Worm (Caenorhabditis elegans) whole organism, L1 larva: Measurements from ENCODE around the gene epn-1.
A peak's percentile ranks its signal among the peaks of the same experiment; 100 is the strongest.

Experiments used
- C04F5.9 ChIP-seq: sonication (generic microtip); optimal IDR thresholded peaks from 2 replicates; lab custom pipeline; 2016; ENCODE audit warnings: missing genetic modification characterization, missing compliant biosample characterization
- C34B4.2 ChIP-seq: sonication (generic microtip); optimal IDR thresholded peaks from 2 replicates; lab custom pipeline; 2017; ENCODE audit warnings: mild to moderate bottlenecking, missing genetic modification characterization, missing compliant biosample characterization
- blmp-1 ChIP-seq: fragments of 150-350 bp; optimal IDR thresholded peaks from 2 replicates; lab custom pipeline; 2014; ENCODE audit warnings: missing biosample characterization, missing genetic modification characterization
- ceh-82 ChIP-seq, 3 experiments: fragments of 150-350 bp in 1 of 3; sonication (generic microtip) in 2 of 3; optimal IDR thresholded peaks; 2 replicates each; lab custom pipeline; 2014 to 2017; ENCODE audit warnings: missing biosample characterization in 3 of 3, missing genetic modification characterization in 3 of 3
- ceh-88 ChIP-seq: fragments of 200-800 bp; sonication (Bioruptor generic); IDR thresholded peaks from 2 replicates; pipeline ENCODE4 v1.3.6; 2022; ENCODE audit warnings: missing genetic modification characterization, missing compliant biosample characterization
- ces-1 ChIP-seq: fragments of 150-350 bp; optimal IDR thresholded peaks from 2 replicates; lab custom pipeline; 2014; ENCODE audit warnings: missing biosample characterization, missing genetic modification reagents, missing genetic modification characterization
- efl-1 ChIP-seq, 4 experiments: fragments of 150-350 bp; optimal IDR thresholded peaks in 3 of 4; peaks in 1 of 4; 1 replicate in 1 of 4; 2 replicates in 3 of 4; lab custom pipeline; 2014; ENCODE audit warnings: missing biosample characterization in 2 of 4, missing genetic modification characterization in 2 of 4, missing genetic modification reagents in 2 of 4
- efl-3 ChIP-seq: fragments of 200-800 bp; sonication (Bioruptor generic); optimal IDR thresholded peaks from 2 replicates; lab custom pipeline; 2018; ENCODE audit warnings: mild to moderate bottlenecking, missing genetic modification characterization, missing compliant biosample characterization
- elt-3 ChIP-seq, 6 experiments: fragments of 150-350 bp in 1 of 6; sonication (generic microtip); optimal IDR thresholded peaks; 2 replicates each; lab custom pipeline; 2017 to 2018; ENCODE audit warnings: missing biosample characterization in 6 of 6, missing genetic modification characterization in 6 of 6, inconsistent platforms in 1 of 6
- ets-5 ChIP-seq: fragments of 200-800 bp; sonication (Bioruptor generic); IDR thresholded peaks from 2 replicates; pipeline ENCODE4 v1.3.6; 2022; ENCODE audit warnings: missing genetic modification characterization, missing compliant biosample characterization
- fkh-10 ChIP-seq: sonication (generic microtip); optimal IDR thresholded peaks from 2 replicates; lab custom pipeline; 2017; ENCODE audit warnings: missing biosample characterization, missing genetic modification reagents, missing genetic modification characterization
- fkh-8 ChIP-seq: sonication (generic microtip); optimal IDR thresholded peaks from 2 replicates; lab custom pipeline; 2016; ENCODE audit warnings: mild to moderate bottlenecking, missing genetic modification characterization, missing compliant biosample characterization
- fos-1 ChIP-seq: fragments of 150-350 bp; optimal IDR thresholded peaks from 2 replicates; lab custom pipeline; 2014; ENCODE audit warnings: missing biosample characterization, missing genetic modification characterization
- hlh-17 ChIP-seq: fragments of 200-800 bp; sonication (Bioruptor generic); optimal IDR thresholded peaks from 2 replicates; lab custom pipeline; 2018; ENCODE audit warnings: missing genetic modification characterization, mild to moderate bottlenecking, missing compliant biosample characterization, moderate library complexity, borderline replicate concordance
- irx-1 ChIP-seq: sonication (generic microtip); optimal IDR thresholded peaks from 2 replicates; lab custom pipeline; 2016; ENCODE audit warnings: missing genetic modification characterization, missing compliant biosample characterization
- isw-1 ChIP-seq: fragments of 200-800 bp; sonication (Bioruptor generic); IDR thresholded peaks from 2 replicates; pipeline ENCODE4 v1.3.6; 2022; ENCODE audit warnings: missing genetic modification characterization, missing compliant biosample characterization
- lin-13 ChIP-seq: fragments of 150-350 bp; optimal IDR thresholded peaks from 2 replicates; lab custom pipeline; 2014; ENCODE audit warnings: missing biosample characterization, missing genetic modification reagents, missing genetic modification characterization
- lin-14 ChIP-seq: fragments of 200-800 bp; sonication (Bioruptor generic); optimal IDR thresholded peaks from 2 replicates; lab custom pipeline; 2018; ENCODE audit warnings: mild to moderate bottlenecking, missing genetic modification characterization, moderate library complexity, missing compliant biosample characterization
- lin-15B ChIP-seq: fragments of 150-350 bp; sonication (generic microtip); optimal IDR thresholded peaks from 3 replicates; lab custom pipeline; 2014; ENCODE audit warnings: missing biosample characterization, missing genetic modification characterization
- lsy-2 ChIP-seq, 2 experiments: fragments of 150-350 bp; optimal IDR thresholded peaks; 2 replicates each; lab custom pipeline; 2014; ENCODE audit warnings: missing biosample characterization in 2 of 2, missing genetic modification characterization in 2 of 2
- mab-9 ChIP-seq: fragments of 200-800 bp; sonication (Bioruptor generic); IDR thresholded peaks from 2 replicates; pipeline ENCODE4 v1.3.6; 2022; ENCODE audit warnings: missing genetic modification reagents, missing genetic modification characterization, missing compliant biosample characterization
- mep-1 ChIP-seq: fragments of 150-350 bp; optimal IDR thresholded peaks from 2 replicates; lab custom pipeline; 2014; ENCODE audit warnings: missing biosample characterization, missing genetic modification characterization
- nhr-12 ChIP-seq: sonication (generic microtip); optimal IDR thresholded peaks from 2 replicates; lab custom pipeline; 2017; ENCODE audit warnings: missing biosample characterization, missing genetic modification characterization
- nhr-20 ChIP-seq: sonication (generic microtip); optimal IDR thresholded peaks from 2 replicates; lab custom pipeline; 2016; ENCODE audit warnings: mild to moderate bottlenecking, missing genetic modification characterization, missing compliant biosample characterization
- nhr-237 ChIP-seq: fragments of 150-350 bp; optimal IDR thresholded peaks from 2 replicates; lab custom pipeline; 2014; ENCODE audit warnings: missing biosample characterization, missing genetic modification characterization
- nhr-47 ChIP-seq: sonication (generic microtip); optimal IDR thresholded peaks from 2 replicates; lab custom pipeline; 2016; ENCODE audit warnings: mild to moderate bottlenecking, missing genetic modification characterization, moderate library complexity, missing compliant biosample characterization
- nhr-71 ChIP-seq: sonication (generic microtip); optimal IDR thresholded peaks from 2 replicates; lab custom pipeline; 2016; ENCODE audit warnings: mild to moderate bottlenecking, missing genetic modification characterization, moderate library complexity, missing compliant biosample characterization
- nhr-77 ChIP-seq: fragments of 150-350 bp; optimal IDR thresholded peaks from 2 replicates; lab custom pipeline; 2014; ENCODE audit warnings: missing biosample characterization, missing genetic modification characterization
- nhr-90 ChIP-seq: sonication (generic microtip); optimal IDR thresholded peaks from 2 replicates; lab custom pipeline; 2016; ENCODE audit warnings: mild to moderate bottlenecking, missing genetic modification characterization, missing compliant biosample characterization; ENCODE audit not compliant: poor library complexity
- pag-3 ChIP-seq: sonication (generic microtip); optimal IDR thresholded peaks from 2 replicates; lab custom pipeline; 2017; ENCODE audit warnings: missing genetic modification characterization, mild to moderate bottlenecking, missing compliant biosample characterization, antibody characterized with exemption, borderline replicate concordance; ENCODE audit not compliant: insufficient read depth
- pax-3 ChIP-seq: fragments of 200-800 bp; sonication (Bioruptor generic); optimal IDR thresholded peaks from 2 replicates; lab custom pipeline; 2018; ENCODE audit warnings: mild to moderate bottlenecking, missing genetic modification characterization, moderate library complexity, missing compliant biosample characterization
- pqm-1 ChIP-seq: sonication (generic microtip); optimal IDR thresholded peaks from 3 replicates; lab custom pipeline; 2017; ENCODE audit warnings: missing biosample characterization, missing genetic modification characterization
- skn-1 ChIP-seq: fragments of 150-350 bp; optimal IDR thresholded peaks from 2 replicates; lab custom pipeline; 2014; ENCODE audit warnings: missing biosample characterization, missing genetic modification characterization
- snpc-4 ChIP-seq: fragments of 150-350 bp; optimal IDR thresholded peaks from 2 replicates; lab custom pipeline; 2014; ENCODE audit warnings: missing biosample characterization, missing genetic modification characterization
- snu-23 ChIP-seq: sonication (generic microtip); optimal IDR thresholded peaks from 2 replicates; lab custom pipeline; 2016; ENCODE audit warnings: missing genetic modification characterization, missing compliant biosample characterization
- swsn-7 ChIP-seq: sonication (generic microtip); optimal IDR thresholded peaks from 2 replicates; lab custom pipeline; 2016; ENCODE audit warnings: missing genetic modification characterization, missing compliant biosample characterization
- tbx-2 ChIP-seq: sonication (generic microtip); optimal IDR thresholded peaks from 2 replicates; lab custom pipeline; 2016; ENCODE audit warnings: missing genetic modification characterization, missing compliant biosample characterization
- tlp-1 ChIP-seq: fragments of 150-350 bp; optimal IDR thresholded peaks from 2 replicates; lab custom pipeline; 2014; ENCODE audit warnings: missing biosample characterization, missing genetic modification characterization
- unc-30 ChIP-seq: sonication (generic microtip); optimal IDR thresholded peaks from 2 replicates; lab custom pipeline; 2017; ENCODE audit warnings: missing biosample characterization, missing genetic modification characterization
- unc-62 ChIP-seq: fragments of 150-350 bp; optimal IDR thresholded peaks from 2 replicates; lab custom pipeline; 2014; ENCODE audit warnings: missing biosample characterization, missing genetic modification reagents, missing genetic modification characterization
- unc-86 ChIP-seq: sonication (generic microtip); optimal IDR thresholded peaks from 2 replicates; lab custom pipeline; 2016; ENCODE audit warnings: missing genetic modification characterization, missing compliant biosample characterization
- unc-98 ChIP-seq: fragments of 200-800 bp; sonication (Bioruptor generic); IDR thresholded peaks from 2 replicates; pipeline ENCODE4 v1.3.6; 2022; ENCODE audit warnings: missing genetic modification characterization, missing compliant biosample characterization
- zag-1 ChIP-seq: fragments of 150-350 bp; optimal IDR thresholded peaks from 2 replicates; lab custom pipeline; 2014; ENCODE audit warnings: missing biosample characterization, missing genetic modification characterization
- ztf-4 ChIP-seq: fragments of 150-350 bp; optimal IDR thresholded peaks from 2 replicates; lab custom pipeline; 2014; ENCODE audit warnings: missing biosample characterization, missing genetic modification characterization

The epn-1 gene

ce11 chrX:14841030-14841429 is 22.7 kb upstream of the epn-1 start (continued):
- TF ChIP-seq C04F5.9 (tag; lab: Kevin White, UChicago): no peak
- peak; percentile 91 for TF ChIP-seq nhr-20
- TF ChIP-seq pqm-1: no peak
- no peak for TF ChIP-seq hlh-17 (GFP tag; lab: Kevin White, UChicago)
- no peak for TF ChIP-seq tlp-1 (tag; lab: Kevin White, UChicago)
- TF ChIP-seq blmp-1 (tag; lab: Kevin White, UChicago): peak; percentile 63
- TF ChIP-seq zag-1 (tag; lab: Kevin White, UChicago): peak; percentile 87
- TF ChIP-seq efl-3 (GFP tag; lab: Kevin White, UChicago): no peak
- peak; percentile 71 for TF ChIP-seq nhr-237
- peak; percentile 69 for TF ChIP-seq pax-3
- TF ChIP-seq ets-5 (GFP tag; lab: Robert Waterston, UW): no peak
- no peak for TF ChIP-seq unc-62 (GFP tag; lab: Kevin White, UChicago)
- no peak for TF ChIP-seq lin-15B (tag; lab: Kevin White, UChicago)
- TF ChIP-seq lin-13 (GFP tag; lab: Kevin White, UChicago): peak; percentile 86
- no peak for TF ChIP-seq unc-98 (GFP tag; lab: Robert Waterston, UW)
- peak; percentile 83 for TF ChIP-seq irx-1
- TF ChIP-seq nhr-90 (tag; lab: Kevin White, UChicago): peak; percentile 57
- TF ChIP-seq tbx-2 (tag; lab: Kevin White, UChicago): peak; percentile 92
- peak; percentile 90 for TF ChIP-seq swsn-7 (tag; lab: Kevin White, UChicago)
- TF ChIP-seq nhr-12 (tag; lab: Kevin White, UChicago): no peak
- TF ChIP-seq mep-1 (tag; lab: Kevin White, UChicago): peak; percentile 89
- peak; percentile 15 for TF ChIP-seq pag-3 (tag; lab: Kevin White, UChicago)
- TF ChIP-seq ceh-88 (GFP tag; lab: Robert Waterston, UW): no peak; the same call in 1 of the 2 replicates
- TF ChIP-seq nhr-77 (tag; lab: Kevin White, UChicago): peak; percentile 94
- peak; percentile 78 for TF ChIP-seq snpc-4 (tag; lab: Kevin White, UChicago)
- TF ChIP-seq fkh-10 (GFP tag; lab: Kevin White, UChicago): peak; percentile 94
- peak; percentile 78 for TF ChIP-seq ztf-4 (tag; lab: Kevin White, UChicago)
- TF ChIP-seq ces-1 (GFP tag; lab: Kevin White, UChicago): no peak
- TF ChIP-seq efl-1 (optimal IDR thresholded peaks at IDR 0.05; lab: Kevin White, UChicago): peak; percentile 77 to 94
- peak; percentile 67 to 96 for TF ChIP-seq efl-1 (GFP tag; optimal IDR thresholded peaks at IDR 0.05 in 1 of 2; lab: Kevin White, UChicago)
- peak; percentile 40; the same call in 1 of the 2 replicates for TF ChIP-seq mab-9
- peak; percentile 63 to 92 for TF ChIP-seq lsy-2 (tag; optimal IDR thresholded peaks at IDR 0.05; lab: Kevin White, UChicago)
- peak; percentile 84 to 92 (median 89) for TF ChIP-seq ceh-82 (tag; optimal IDR thresholded peaks at IDR 0.05; lab: Kevin White, UChicago)
- peak; percentile 73 for TF ChIP-seq isw-1 (GFP tag; lab: Robert Waterston, UW)
- TF ChIP-seq fos-1 (tag; lab: Kevin White, UChicago): peak; percentile 91
- peak; percentile 87 for TF ChIP-seq skn-1 (tag; lab: Kevin White, UChicago)
- TF ChIP-seq elt-3 (tag; optimal IDR thresholded peaks at IDR 0.05; lab: Kevin White, UChicago): peak in 2 of 6 experiments; percentile 27 to 50
- TF ChIP-seq unc-30: no peak
- peak; percentile 91 for TF ChIP-seq unc-86 (tag; lab: Kevin White, UChicago)
- peak; percentile 96 for TF ChIP-seq snu-23 (GFP tag; lab: Kevin White, UChicago)
- no peak for TF ChIP-seq C34B4.2

ce11 chrX:14838339-14838738 is 20.0 kb upstream of the epn-1 start:
- TF ChIP-seq pag-3 (tag; lab: Kevin White, UChicago): no peak
- TF ChIP-seq nhr-71 (tag; lab: Kevin White, UChicago): peak; percentile 43
- TF ChIP-seq unc-86 (tag; lab: Kevin White, UChicago): peak; percentile 73
- TF ChIP-seq pax-3: no peak
- peak; percentile 1 for TF ChIP-seq swsn-7 (tag; lab: Kevin White, UChicago)
- peak; percentile 39 for TF ChIP-seq lin-14 (GFP tag; lab: Kevin White, UChicago)
- TF ChIP-seq nhr-47 (tag; lab: Kevin White, UChicago): peak; percentile 42
- peak; percentile 45 for TF ChIP-seq fkh-8 (tag; lab: Kevin White, UChicago)
